Worm (Caenorhabditis elegans): ENCODE data around the gene B0001.5.

B0001.5 gene

DNA sequence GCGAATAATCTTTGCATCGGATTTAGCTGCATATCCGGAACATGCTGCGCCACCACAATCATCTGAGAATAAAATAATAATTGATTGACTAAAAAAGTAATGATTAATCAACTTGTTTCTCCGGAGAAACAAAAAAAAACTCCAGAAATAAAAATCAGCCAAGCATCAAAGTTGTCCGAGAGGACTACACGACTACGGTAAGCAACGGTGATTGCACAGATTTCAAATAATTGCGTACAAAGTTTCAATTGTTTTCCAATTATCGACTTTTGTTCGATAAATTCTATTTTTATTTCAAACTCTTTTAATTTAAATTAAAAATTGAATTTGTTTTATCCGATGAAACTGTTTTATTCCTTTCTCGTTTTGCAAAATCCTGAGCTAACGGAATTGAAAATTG is 49.7 kb downstream of the B0001.5 start, which contains the start of gene cpsf-4:
Gene cpsf-4, minus strand, starts transcription at position 62 of the 400 bp plus-strand sequence.
- TF ChIP-seq attf-3 (GFP tag; conservative IDR thresholded peaks at IDR 0.05) (no peak), Y53G8AR.9 (GFP tag; conservative IDR thresholded peaks at IDR 0.05) (no peak), ztf-25 (GFP tag; IDR thresholded peaks at IDR 0.05) (no peak), lsl-1 (GFP tag; optimal IDR thresholded peaks at IDR 0.05) (peak; percentile 70)

DNA sequence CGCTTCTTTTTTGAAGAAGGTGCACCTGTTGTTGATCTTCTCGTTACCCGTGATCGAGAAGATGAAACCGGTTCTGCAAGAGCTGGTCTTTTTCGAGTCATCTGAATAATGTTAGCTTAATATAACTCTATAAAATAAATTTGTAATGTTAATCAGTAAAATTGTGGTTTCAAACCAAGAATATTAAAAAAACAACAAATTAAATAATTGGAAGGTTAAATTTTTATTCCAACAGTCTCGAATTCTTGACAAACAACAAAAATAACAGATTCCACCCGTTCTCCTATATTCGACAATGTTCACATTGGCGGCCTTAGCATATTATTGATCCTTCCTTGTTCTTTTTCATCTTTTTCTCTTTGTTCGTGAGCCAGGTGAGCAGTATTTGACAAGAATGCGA is 51.0 kb downstream of the B0001.5 start, which contains the start of gene mig-32:
Gene mig-32, minus strand, starts transcription at position 101 of the 400 bp plus-strand sequence.
- no peak for TF ChIP-seq efl-1 (GFP tag; optimal IDR thresholded peaks at IDR 0.05)
- TF ChIP-seq F57C9.4 (tag; optimal IDR thresholded peaks at IDR 0.05): no peak
- no peak for TF ChIP-seq aptf-2 (GFP tag; conservative IDR thresholded peaks at IDR 0.05)
- no peak for TF ChIP-seq Y67H2A.10 (GFP tag; conservative IDR thresholded peaks at IDR 0.05)
- no peak for TF ChIP-seq madf-8 (GFP tag; conservative IDR thresholded peaks at IDR 0.05)

Data from whole organism, young adult.